Worm (Caenorhabditis elegans) whole organism, L4 larva: ENCODE measurements around the gene oig-5.

Experiments
- F37D6.2 ChIP-seq: sonication (generic microtip); optimal IDR thresholded peaks from 2 replicates; lab custom pipeline; 2016; ENCODE audit warnings: mild to moderate bottlenecking, missing genetic modification characterization, missing compliant biosample characterization
- F49E8.2 ChIP-seq: sonication (generic microtip); optimal IDR thresholded peaks from 2 replicates; lab custom pipeline; 2016; ENCODE audit warnings: missing compliant biosample characterization, mild to moderate bottlenecking, missing genetic modification characterization, borderline replicate concordance
- R02D3.7 ChIP-seq: fragments of 150-350 bp; sonication (generic microtip); optimal IDR thresholded peaks from 3 replicates; lab custom pipeline; 2014; ENCODE audit warnings: missing biosample characterization, missing genetic modification characterization
- T20F7.1 ChIP-seq: fragments of 200-800 bp; sonication (Bioruptor generic); optimal IDR thresholded peaks from 2 replicates; lab custom pipeline; 2018; ENCODE audit warnings: mild to moderate bottlenecking, missing genetic modification characterization, missing compliant biosample characterization
- T26A8.4 ChIP-seq: fragments of 200-800 bp; sonication (Bioruptor generic); IDR thresholded peaks from 2 replicates; pipeline ENCODE4 v1.3.6; 2022; ENCODE audit warnings: missing genetic modification characterization, missing compliant biosample characterization
- aha-1 ChIP-seq: fragments of 150-350 bp; peaks from one replicate; lab custom pipeline; 2014; ENCODE audit warnings: missing biosample characterization, missing genetic modification characterization
- ama-1 ChIP-seq: fragments of 150-350 bp; optimal IDR thresholded peaks from 2 replicates; lab custom pipeline; 2014; ENCODE audit warnings: inconsistent platforms, mixed read lengths
- daf-16 ChIP-seq, 3 experiments: sonication (generic microtip); optimal IDR thresholded peaks; 2 replicates each; lab custom pipeline; 2016 to 2017; ENCODE audit warnings: missing genetic modification characterization in 3 of 3, missing genetic modification reagents in 3 of 3, mild to moderate bottlenecking in 2 of 3, missing compliant biosample characterization in 2 of 3, missing biosample characterization in 1 of 3, moderate library complexity in 1 of 3
- daf-19 ChIP-seq: fragments of 200-800 bp; sonication (Bioruptor generic); conservative IDR thresholded peaks from 2 replicates; pipeline ENCODE4 v1.3.6; 2022; ENCODE audit warnings: missing genetic modification characterization, missing compliant biosample characterization
- dmd-6 ChIP-seq: fragments of 200-800 bp; sonication (Bioruptor generic); IDR thresholded peaks from 2 replicates; pipeline ENCODE4 v1.3.6; 2022; ENCODE audit warnings: missing genetic modification reagents, missing genetic modification characterization, missing compliant biosample characterization
- dmd-8 ChIP-seq: fragments of 200-800 bp; sonication (Bioruptor generic); IDR thresholded peaks from 2 replicates; pipeline ENCODE4 v1.3.6; 2022; ENCODE audit warnings: missing genetic modification characterization, missing compliant biosample characterization
- dpl-1 ChIP-seq: fragments of 150-350 bp; optimal IDR thresholded peaks from 2 replicates; lab custom pipeline; 2014; ENCODE audit warnings: missing biosample characterization, missing genetic modification reagents, missing genetic modification characterization
- duxl-1 ChIP-seq: sonication (generic microtip); optimal IDR thresholded peaks from 2 replicates; lab custom pipeline; 2016; ENCODE audit warnings: mild to moderate bottlenecking, missing genetic modification characterization, moderate library complexity, missing compliant biosample characterization; ENCODE audit not compliant: poor library complexity
- dve-1 ChIP-seq: sonication (generic microtip); optimal IDR thresholded peaks from 2 replicates; lab custom pipeline; 2017; ENCODE audit warnings: antibody characterized with exemption, mild to moderate bottlenecking, missing genetic modification characterization, missing compliant biosample characterization; ENCODE audit not compliant: insufficient read depth
- hif-1 ChIP-seq, 2 experiments: sonication (generic microtip); optimal IDR thresholded peaks; 2 replicates each; lab custom pipeline; 2016 to 2017; ENCODE audit warnings: missing compliant biosample characterization in 2 of 2, missing genetic modification characterization in 2 of 2, missing genetic modification reagents in 2 of 2, missing genotype in 2 of 2, mild to moderate bottlenecking in 1 of 2
- hlh-11 ChIP-seq: fragments of 200-800 bp; sonication (Bioruptor generic); optimal IDR thresholded peaks from 2 replicates; lab custom pipeline; 2018; ENCODE audit warnings: mild to moderate bottlenecking, missing genetic modification characterization, missing compliant biosample characterization
- hlh-30 ChIP-seq: sonication (generic microtip); optimal IDR thresholded peaks from 2 replicates; lab custom pipeline; 2017; ENCODE audit warnings: antibody characterized with exemption, mild to moderate bottlenecking, missing genetic modification characterization, missing compliant biosample characterization; ENCODE audit not compliant: insufficient read depth
- hmg-1.1 ChIP-seq: fragments of 200-800 bp; sonication (Bioruptor generic); IDR thresholded peaks from 2 replicates; pipeline ENCODE4 v1.3.6; 2022; ENCODE audit warnings: missing genetic modification reagents, missing genetic modification characterization, missing compliant biosample characterization
- jun-1 ChIP-seq: fragments of 150-350 bp; optimal IDR thresholded peaks from 2 replicates; lab custom pipeline; 2014; ENCODE audit warnings: missing biosample characterization, missing genetic modification reagents, missing genetic modification characterization
- lim-7 ChIP-seq: fragments of 200-800 bp; sonication (Bioruptor generic); IDR thresholded peaks from 2 replicates; pipeline ENCODE4 v1.3.6; 2022; ENCODE audit warnings: missing genetic modification characterization, missing compliant biosample characterization
- lin-13 ChIP-seq: fragments of 150-350 bp; optimal IDR thresholded peaks from 2 replicates; lab custom pipeline; 2014; ENCODE audit warnings: missing biosample characterization, missing genetic modification reagents, missing genetic modification characterization
- lin-15B ChIP-seq: fragments of 150-350 bp; sonication (generic microtip); optimal IDR thresholded peaks from 3 replicates; lab custom pipeline; 2014; ENCODE audit warnings: missing biosample characterization, missing genetic modification characterization
- lin-38 ChIP-seq: fragments of 200-800 bp; sonication (Bioruptor generic); IDR thresholded peaks from 2 replicates; pipeline ENCODE4 v1.3.6; 2022; ENCODE audit warnings: missing genetic modification reagents, missing genetic modification characterization, missing compliant biosample characterization
- lsy-2 ChIP-seq, 2 experiments: fragments of 150-350 bp in 1 of 2; sonication (generic microtip) in 1 of 2; optimal IDR thresholded peaks; 2 replicates each; lab custom pipeline; 2014 to 2017; ENCODE audit warnings: missing biosample characterization in 2 of 2, missing genetic modification characterization in 2 of 2
- mep-1 ChIP-seq: fragments of 150-350 bp; sonication (generic microtip); optimal IDR thresholded peaks from 3 replicates; lab custom pipeline; 2014; ENCODE audit warnings: missing biosample characterization, missing genetic modification characterization
- mes-2 ChIP-seq: sonication (generic microtip); optimal IDR thresholded peaks from 2 replicates; lab custom pipeline; 2016; ENCODE audit warnings: missing genotype, mild to moderate bottlenecking, missing genetic modification characterization, missing compliant biosample characterization; ENCODE audit not compliant: poor library complexity, severe bottlenecking
- mxl-2 ChIP-seq: fragments of 200-800 bp; sonication (Bioruptor generic); conservative IDR thresholded peaks from 2 replicates; pipeline ENCODE4 v1.3.6; 2022; ENCODE audit warnings: missing genetic modification reagents, missing genetic modification characterization, missing compliant biosample characterization
- mxl-3 ChIP-seq: fragments of 200-800 bp; sonication (Bioruptor generic); optimal IDR thresholded peaks from 2 replicates; lab custom pipeline; 2018; ENCODE audit warnings: mild to moderate bottlenecking, missing genetic modification characterization, missing compliant biosample characterization
- nhr-102 ChIP-seq: sonication (generic microtip); optimal IDR thresholded peaks from 2 replicates; lab custom pipeline; 2016; ENCODE audit warnings: mild to moderate bottlenecking, missing genetic modification characterization, moderate library complexity, missing compliant biosample characterization
- nhr-111 ChIP-seq: fragments of 200-800 bp; sonication (Bioruptor generic); optimal IDR thresholded peaks from 2 replicates; lab custom pipeline; 2018; ENCODE audit warnings: mild to moderate bottlenecking, missing genetic modification characterization, missing compliant biosample characterization
- nhr-28 ChIP-seq: fragments of 150-350 bp; optimal IDR thresholded peaks from 2 replicates; lab custom pipeline; 2014; ENCODE audit warnings: missing biosample characterization, missing genetic modification characterization
- nhr-6 ChIP-seq: fragments of 150-350 bp; optimal IDR thresholded peaks from 2 replicates; lab custom pipeline; 2014; ENCODE audit warnings: missing biosample characterization, missing genetic modification characterization
- pha-4 ChIP-seq, 2 experiments: fragments of 150-350 bp in 1 of 2; fragments of 200-800 bp in 1 of 2; sonication (Bioruptor generic) in 1 of 2; IDR thresholded peaks in 1 of 2; optimal IDR thresholded peaks in 1 of 2; 2 replicates each; pipeline versions ENCODE4 v1.3.6 to Lab custom; 2014 to 2022; ENCODE audit warnings: missing genetic modification characterization in 2 of 2, missing genetic modification reagents in 2 of 2, missing biosample characterization in 1 of 2, missing compliant biosample characterization in 1 of 2
- pqm-1 ChIP-seq: sonication (generic microtip); optimal IDR thresholded peaks from 2 replicates; lab custom pipeline; 2017; ENCODE audit warnings: missing biosample characterization, missing genetic modification characterization
- rbr-2 ChIP-seq: sonication (generic microtip); optimal IDR thresholded peaks from 2 replicates; lab custom pipeline; 2016; ENCODE audit warnings: missing genotype, missing genetic modification characterization, missing compliant biosample characterization
- snpc-1.2 ChIP-seq: fragments of 200-800 bp; sonication (Bioruptor generic); IDR thresholded peaks from 2 replicates; pipeline ENCODE4 v1.3.6; 2022; ENCODE audit warnings: missing genetic modification reagents, missing genetic modification characterization, missing compliant biosample characterization
- spr-3 ChIP-seq: fragments of 200-800 bp; sonication (Bioruptor generic); optimal IDR thresholded peaks from 2 replicates; lab custom pipeline; 2018; ENCODE audit warnings: mild to moderate bottlenecking, missing genetic modification characterization, missing compliant biosample characterization
- unc-62 ChIP-seq, 3 experiments: fragments of 150-350 bp in 1 of 3; sonication (generic microtip); optimal IDR thresholded peaks in 2 of 3; peaks in 1 of 3; 1 replicate in 1 of 3; 2 replicates in 2 of 3; lab custom pipeline; 2014 to 2017; ENCODE audit warnings: missing biosample characterization in 3 of 3, missing genetic modification characterization in 3 of 3, missing genetic modification reagents in 3 of 3, missing genotype in 1 of 3
- ztf-7 ChIP-seq: fragments of 150-350 bp; optimal IDR thresholded peaks from 2 replicates; lab custom pipeline; 2014; ENCODE audit warnings: missing biosample characterization, missing genetic modification characterization

The oig-5 gene

ce11 chrIV:14786374-14787136, 20.4 kb upstream of the oig-5 start, which contains the start of gene melo-1:
melo-1 (plus strand) TSS chrIV:14787031.
- no peak for TF ChIP-seq daf-16 (GFP tag; optimal IDR thresholded peaks at IDR 0.05; lab: Kevin White, UChicago)
- peak; percentile 14 for TF ChIP-seq daf-16 (tag; optimal IDR thresholded peaks at IDR 0.05; lab: Kevin White, UChicago)
- peak; percentile 31 for TF ChIP-seq mes-2 (tag; lab: Kevin White, UChicago)
- TF ChIP-seq mxl-3, result no peak
- 0 out of 2 replicates have a peak, but pooled peaks have one; percentile 12 for TF ChIP-seq T26A8.4
- TF ChIP-seq dmd-8 (GFP tag; lab: Robert Waterston, UW), result no peak
- TF ChIP-seq pqm-1 (tag; lab: Kevin White, UChicago), result peak; percentile 18
- peak; percentile 50 for TF ChIP-seq nhr-28 (tag; lab: Kevin White, UChicago)
- no peak for TF ChIP-seq duxl-1
- TF ChIP-seq mep-1, result peak; percentile 47
- TF ChIP-seq hlh-11 (tag; lab: Kevin White, UChicago), result peak; percentile 34
- TF ChIP-seq spr-3, result no peak
- peak; percentile 23; the same call in 1 of the 2 replicates for TF ChIP-seq dmd-6 (GFP tag; lab: Robert Waterston, UW)
- TF ChIP-seq F49E8.2 (tag; lab: Kevin White, UChicago), result no peak
- peak; percentile 18 for TF ChIP-seq aha-1 (tag; lab: Kevin White, UChicago)
- peak in 1 of 2 experiments; percentile 98 for TF ChIP-seq unc-62 (GFP tag; optimal IDR thresholded peaks at IDR 0.05 in 1 of 2; lab: Kevin White, UChicago)
- TF ChIP-seq unc-62 (tag; optimal IDR thresholded peaks at IDR 0.05; lab: Kevin White, UChicago), result no peak
- TF ChIP-seq lin-15B (tag; lab: Kevin White, UChicago), result no peak
- TF ChIP-seq daf-19 (GFP tag; lab: Robert Waterston, UW), result no peak
- TF ChIP-seq hmg-1.1, result peak; percentile 69
- no peak for TF ChIP-seq R02D3.7 (tag; lab: Kevin White, UChicago)
- peak; percentile 27 for TF ChIP-seq hlh-30 (tag; lab: Kevin White, UChicago)
- TF ChIP-seq dve-1, result peak; percentile 74
- peak; percentile 41 for TF ChIP-seq dpl-1 (GFP tag; lab: Kevin White, UChicago)
- TF ChIP-seq mxl-2 (GFP tag; lab: Robert Waterston, UW), result no peak
- 0 out of 2 replicates have a peak, but pooled peaks have one; percentile 21 for TF ChIP-seq snpc-1.2
- peak in 1 of 2 experiments; percentile 60 for TF ChIP-seq lsy-2 (tag; optimal IDR thresholded peaks at IDR 0.05; lab: Kevin White, UChicago)
- no peak for TF ChIP-seq lin-13 (GFP tag; lab: Kevin White, UChicago)
- TF ChIP-seq ama-1, result peak; percentile 13
- TF ChIP-seq lim-7 (GFP tag; lab: Robert Waterston, UW), result no peak
- peak; percentile 4 for TF ChIP-seq jun-1
- TF ChIP-seq hif-1 (tag; optimal IDR thresholded peaks at IDR 0.05; lab: Kevin White, UChicago), result peak in 1 of 2 experiments; percentile 7
- TF ChIP-seq nhr-111 (GFP tag; lab: Kevin White, UChicago), result no peak
- peak; percentile 23 for TF ChIP-seq ztf-7 (tag; lab: Kevin White, UChicago)
- TF ChIP-seq nhr-6, result peak; percentile 26
- no peak for TF ChIP-seq F37D6.2 (tag; lab: Kevin White, UChicago)
- no peak for TF ChIP-seq T20F7.1 (GFP tag; lab: Kevin White, UChicago)

ce11 chrIV:14790579-14790978, 16.4 kb upstream of the oig-5 start:
- TF ChIP-seq dve-1, result peak; percentile 9
- TF ChIP-seq rbr-2 (tag; lab: Kevin White, UChicago), result no peak
- peak; percentile 7 for TF ChIP-seq nhr-102
- TF ChIP-seq daf-16 (GFP tag; optimal IDR thresholded peaks at IDR 0.05; lab: Kevin White, UChicago), result no peak
- peak; percentile 39 for TF ChIP-seq daf-16 (tag; optimal IDR thresholded peaks at IDR 0.05; lab: Kevin White, UChicago)
- TF ChIP-seq pha-4 (GFP tag; IDR thresholded peaks at IDR 0.05; lab: Robert Waterston, UW), result peak; percentile 41; the same call in 1 of the 2 replicates
- TF ChIP-seq pha-4 (tag; optimal IDR thresholded peaks at IDR 0.05; lab: Kevin White, UChicago), result no peak
- peak; percentile 31 for TF ChIP-seq ama-1
- peak; percentile 72 for TF ChIP-seq snpc-1.2
- 0 out of 2 replicates have a peak, but pooled peaks have one; percentile 17 for TF ChIP-seq lin-38 (GFP tag; lab: Robert Waterston, UW)
- TF ChIP-seq F49E8.2 (tag; lab: Kevin White, UChicago), result no peak
- peak; percentile 63 for TF ChIP-seq mep-1
